Worm (Caenorhabditis elegans) whole organism, L2 larva: ENCODE data around the gene mks-5.
A peak's percentile ranks its signal among the peaks of the same experiment; 100 is the strongest.

Experiments
- C34F6.9 ChIP-seq: fragments of 150-350 bp; optimal IDR thresholded peaks from 2 replicates; lab custom pipeline; 2014; ENCODE audit warnings: missing biosample characterization, missing genetic modification characterization
- R02D3.7 ChIP-seq: fragments of 150-350 bp; optimal IDR thresholded peaks from 2 replicates; lab custom pipeline; 2014; ENCODE audit warnings: missing biosample characterization, missing genetic modification characterization
- ZK546.5 ChIP-seq: sonication (generic microtip); optimal IDR thresholded peaks from 2 replicates; lab custom pipeline; 2017; ENCODE audit warnings: missing biosample characterization, missing genetic modification characterization
- alr-1 ChIP-seq: fragments of 150-350 bp; optimal IDR thresholded peaks from 2 replicates; lab custom pipeline; 2014; ENCODE audit warnings: missing biosample characterization, missing genetic modification characterization
- aly-2 ChIP-seq: fragments of 150-350 bp; optimal IDR thresholded peaks from 2 replicates; lab custom pipeline; 2014; ENCODE audit warnings: missing biosample characterization, missing genetic modification characterization
- ama-1 ChIP-seq: fragments of 150-350 bp; optimal IDR thresholded peaks from 2 replicates; lab custom pipeline; 2018; ENCODE audit warnings: inconsistent platforms
- blmp-1 ChIP-seq: sonication (generic microtip); optimal IDR thresholded peaks from 2 replicates; lab custom pipeline; 2017; ENCODE audit warnings: missing genetic modification characterization, mild to moderate bottlenecking, missing compliant biosample characterization, antibody characterized with exemption, moderate library complexity; ENCODE audit not compliant: insufficient read depth
- ceh-16 ChIP-seq: fragments of 150-350 bp; optimal IDR thresholded peaks from 2 replicates; lab custom pipeline; 2014; ENCODE audit warnings: missing biosample characterization, missing genetic modification characterization
- dmd-4 ChIP-seq: sonication (generic microtip); optimal IDR thresholded peaks from 2 replicates; lab custom pipeline; 2017; ENCODE audit warnings: missing biosample characterization, missing genetic modification characterization
- egl-27 ChIP-seq: sonication (generic microtip); optimal IDR thresholded peaks from 3 replicates; lab custom pipeline; 2017; ENCODE audit warnings: missing biosample characterization, missing genetic modification reagents, missing genetic modification characterization
- fos-1 ChIP-seq: fragments of 150-350 bp; optimal IDR thresholded peaks from 2 replicates; lab custom pipeline; 2014; ENCODE audit warnings: missing biosample characterization, missing genetic modification characterization
- gmeb-1 ChIP-seq: fragments of 150-350 bp; optimal IDR thresholded peaks from 2 replicates; lab custom pipeline; 2014; ENCODE audit warnings: missing biosample characterization, missing genetic modification characterization
- lin-39 ChIP-seq: fragments of 150-350 bp; optimal IDR thresholded peaks from 2 replicates; lab custom pipeline; 2014; ENCODE audit warnings: missing biosample characterization, missing genetic modification reagents, missing genetic modification characterization
- lsy-2 ChIP-seq, 2 experiments: fragments of 150-350 bp in 1 of 2; sonication (generic microtip) in 1 of 2; optimal IDR thresholded peaks; 2 replicates each; lab custom pipeline; 2014 to 2017; ENCODE audit warnings: missing biosample characterization in 2 of 2, missing genetic modification characterization in 2 of 2
- mab-5 ChIP-seq: fragments of 150-350 bp; optimal IDR thresholded peaks from 2 replicates; lab custom pipeline; 2014; ENCODE audit warnings: missing biosample characterization, missing genetic modification characterization
- mbf-1 ChIP-seq: sonication (generic microtip); optimal IDR thresholded peaks from 2 replicates; lab custom pipeline; 2017; ENCODE audit warnings: missing biosample characterization, missing genetic modification characterization
- nhr-10 ChIP-seq: sonication (generic microtip); optimal IDR thresholded peaks from 2 replicates; lab custom pipeline; 2017; ENCODE audit warnings: missing biosample characterization, missing genetic modification characterization
- nhr-11 ChIP-seq: fragments of 150-350 bp; optimal IDR thresholded peaks from 2 replicates; lab custom pipeline; 2014; ENCODE audit warnings: missing biosample characterization, missing genetic modification characterization
- nhr-12 ChIP-seq: fragments of 150-350 bp; optimal IDR thresholded peaks from 2 replicates; lab custom pipeline; 2014; ENCODE audit warnings: missing biosample characterization, missing genetic modification characterization
- nhr-21 ChIP-seq: fragments of 150-350 bp; optimal IDR thresholded peaks from 2 replicates; lab custom pipeline; 2014; ENCODE audit warnings: missing biosample characterization, missing genetic modification characterization
- nhr-23 ChIP-seq: fragments of 150-350 bp; optimal IDR thresholded peaks from 2 replicates; lab custom pipeline; 2014; ENCODE audit warnings: missing biosample characterization, missing genetic modification reagents, missing genetic modification characterization
- nhr-237 ChIP-seq: fragments of 150-350 bp; optimal IDR thresholded peaks from 2 replicates; lab custom pipeline; 2014; ENCODE audit warnings: missing biosample characterization, missing genetic modification characterization
- nhr-25 ChIP-seq: fragments of 150-350 bp; sonication (generic microtip); optimal IDR thresholded peaks from 3 replicates; lab custom pipeline; 2014; ENCODE audit warnings: missing biosample characterization, missing genetic modification characterization
- nhr-6 ChIP-seq: fragments of 150-350 bp; optimal IDR thresholded peaks from 2 replicates; lab custom pipeline; 2014; ENCODE audit warnings: missing biosample characterization, missing genetic modification characterization
- nhr-77 ChIP-seq: fragments of 150-350 bp; optimal IDR thresholded peaks from 2 replicates; lab custom pipeline; 2014; ENCODE audit warnings: missing biosample characterization, missing genetic modification characterization
- peb-1 ChIP-seq: fragments of 150-350 bp; optimal IDR thresholded peaks from 2 replicates; lab custom pipeline; 2014; ENCODE audit warnings: missing biosample characterization, missing genetic modification characterization
- sem-4 ChIP-seq: fragments of 150-350 bp; optimal IDR thresholded peaks from 2 replicates; lab custom pipeline; 2014; ENCODE audit warnings: missing biosample characterization, missing genetic modification reagents, missing genetic modification characterization
- skn-1 ChIP-seq: sonication (generic microtip); optimal IDR thresholded peaks from 2 replicates; lab custom pipeline; 2017; ENCODE audit warnings: missing biosample characterization, missing genetic modification characterization
- sma-3 ChIP-seq: sonication (generic microtip); optimal IDR thresholded peaks from 2 replicates; lab custom pipeline; 2016; ENCODE audit warnings: missing genetic modification reagents, missing genetic modification characterization, missing compliant biosample characterization
- sma-9 ChIP-seq, 2 experiments: fragments of 150-350 bp in 1 of 2; sonication (generic microtip) in 1 of 2; optimal IDR thresholded peaks; 2 replicates each; lab custom pipeline; 2014 to 2016; ENCODE audit warnings: missing genetic modification characterization in 2 of 2, mild to moderate bottlenecking in 1 of 2, missing biosample characterization in 1 of 2, missing compliant biosample characterization in 1 of 2, missing genetic modification reagents in 1 of 2, moderate library complexity in 1 of 2
- unc-62 ChIP-seq: fragments of 150-350 bp; optimal IDR thresholded peaks from 2 replicates; lab custom pipeline; 2014; ENCODE audit warnings: missing biosample characterization, missing genetic modification reagents, missing genetic modification characterization
- ztf-1 ChIP-seq: fragments of 200-800 bp; sonication (Bioruptor generic); conservative IDR thresholded peaks from 2 replicates; pipeline ENCODE4 v1.3.6; 2022; ENCODE audit warnings: missing genetic modification characterization, missing compliant biosample characterization
- ztf-11 ChIP-seq: sonication (generic microtip); optimal IDR thresholded peaks from 2 replicates; lab custom pipeline; 2017; ENCODE audit warnings: missing biosample characterization, missing genetic modification characterization
- ztf-4 ChIP-seq: fragments of 150-350 bp; optimal IDR thresholded peaks from 2 replicates; lab custom pipeline; 2014; ENCODE audit warnings: missing biosample characterization, missing genetic modification characterization

Gene mks-5

DNA sequence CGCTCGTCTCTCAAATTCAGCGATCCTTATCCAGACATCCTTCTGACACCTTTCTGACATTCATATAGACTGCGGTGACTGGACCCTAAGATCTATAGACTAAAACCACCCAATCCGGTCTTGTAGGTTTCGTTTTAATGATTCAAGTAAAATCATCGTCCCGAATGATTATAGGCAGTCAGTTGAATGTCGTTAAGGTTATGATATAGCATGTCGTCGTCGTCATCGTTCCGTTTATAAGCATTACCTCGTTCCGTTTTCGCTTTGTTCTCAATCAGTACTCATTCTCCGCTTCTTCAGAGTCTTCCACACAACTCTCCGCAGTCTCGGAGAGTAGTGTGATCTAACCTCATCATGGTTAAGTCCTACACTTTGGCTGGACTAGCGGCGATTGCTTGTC, 11.4 kb upstream of the mks-5 start, which contains the start of gene bli-1:
TSS of gene bli-1 (plus strand) at position 301 of the 400 bp plus-strand sequence.
- TF ChIP-seq fos-1 (tag; lab: Kevin White, UChicago) (no peak), gmeb-1 (tag; lab: Kevin White, UChicago) (no peak), ztf-1 (GFP tag; lab: Robert Waterston, UW) (no peak), lsy-2 (tag; optimal IDR thresholded peaks at IDR 0.05; lab: Kevin White, UChicago) (no peak)
- TF ChIP-seq, all 48 proteins: peak for 0

DNA sequence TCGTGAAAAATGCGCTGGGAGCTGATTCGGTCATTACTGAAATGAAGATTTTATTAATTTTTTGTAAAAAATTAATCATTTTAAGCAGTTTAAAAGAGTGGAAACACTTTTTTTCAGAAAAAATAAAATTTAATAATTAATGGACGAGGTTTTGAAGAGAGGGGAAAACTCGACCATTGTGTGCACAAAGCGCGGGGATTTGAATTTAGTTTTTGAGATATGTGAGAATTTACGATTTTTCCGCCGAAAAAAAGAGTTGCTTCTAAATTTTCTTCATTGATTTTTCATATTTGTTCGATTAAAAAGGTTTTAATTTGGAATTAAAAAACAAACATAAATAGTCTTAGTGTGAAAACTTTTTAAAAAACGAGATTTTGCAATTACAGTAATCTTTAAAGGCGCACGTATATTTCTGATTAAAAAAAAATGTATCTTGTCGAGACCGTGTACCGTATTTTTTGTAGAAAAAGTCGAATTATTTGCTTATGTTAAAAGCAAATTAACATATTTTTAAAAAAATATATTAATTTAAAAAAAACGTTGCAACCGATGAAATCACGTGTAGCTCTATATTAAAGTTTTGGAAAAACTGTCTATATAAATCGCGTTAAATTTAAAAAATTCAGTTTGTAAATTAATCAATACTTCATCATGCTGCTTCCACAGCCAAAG, 5.6 kb upstream of the mks-5 start, which contains the start of the genes dph-2 and C09G5.7:
TSS of gene dph-2 (minus strand) at position 36 of the 672 bp plus-strand sequence.
TSS of gene C09G5.7 (plus strand) at position 622 of the 672 bp plus-strand sequence.
- TF ChIP-seq C34F6.9 (tag; lab: Kevin White, UChicago) (peak; percentile 40), lin-39 (tag; lab: Kevin White, UChicago) (no peak), nhr-25 (no peak), gmeb-1 (tag; lab: Kevin White, UChicago) (peak; percentile 88)

DNA sequence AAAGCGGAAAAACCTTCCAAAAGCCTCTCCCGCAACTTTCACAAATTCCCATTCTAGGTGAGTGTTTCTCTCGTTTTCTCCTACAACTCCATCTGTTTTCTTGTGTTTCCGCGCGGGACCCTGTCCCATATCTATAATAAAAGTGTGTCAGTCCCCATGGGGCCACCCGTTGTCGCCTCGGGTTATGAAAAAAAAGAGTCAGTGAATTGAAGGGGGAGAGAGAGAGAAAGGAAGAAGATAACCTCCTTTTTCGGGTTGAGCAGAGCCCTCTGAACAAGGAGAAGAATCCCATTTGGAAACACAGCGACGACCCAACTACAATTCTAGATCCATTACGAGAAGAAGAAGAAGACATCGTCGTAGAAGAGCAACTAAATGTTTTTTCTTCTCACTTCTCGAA, 2.9 kb upstream of the mks-5 start, which contains the start of gene C09G5.13:
TSS of gene C09G5.13 (plus strand) at position 301 of the 400 bp plus-strand sequence.
- TF ChIP-seq ama-1 (no peak), sma-3 (GFP tag; lab: Kevin White, UChicago) (no peak), skn-1 (tag; lab: Kevin White, UChicago) (no peak), ztf-4 (tag; lab: Kevin White, UChicago) (no peak), gmeb-1 (tag; lab: Kevin White, UChicago) (no peak), ceh-16 (tag; lab: Kevin White, UChicago) (no peak), egl-27 (tag; lab: Kevin White, UChicago) (no peak), fos-1 (tag; lab: Kevin White, UChicago) (no peak), nhr-12 (tag; lab: Kevin White, UChicago) (no peak), nhr-77 (tag; lab: Kevin White, UChicago) (no peak), sem-4 (tag; lab: Kevin White, UChicago) (no peak), blmp-1 (tag; lab: Kevin White, UChicago) (no peak), nhr-6 (tag; lab: Kevin White, UChicago) (no peak), aly-2 (tag; lab: Kevin White, UChicago) (no peak), alr-1 (tag; lab: Kevin White, UChicago) (no peak), mbf-1 (tag; lab: Kevin White, UChicago) (no peak)

- TF ChIP-seq nhr-10 (tag; lab: Kevin White, UChicago) = no peak
- TF ChIP-seq ztf-11 (tag; lab: Kevin White, UChicago) = no peak
- TF ChIP-seq skn-1 (tag; lab: Kevin White, UChicago) = no peak
- TF ChIP-seq ZK546.5 (tag; lab: Kevin White, UChicago) = no peak
- TF ChIP-seq R02D3.7 (tag; lab: Kevin White, UChicago) = no peak
- no peak for TF ChIP-seq nhr-11 (tag; lab: Kevin White, UChicago)
- no peak for TF ChIP-seq peb-1 (tag; lab: Kevin White, UChicago)
- TF ChIP-seq dmd-4 (tag; lab: Kevin White, UChicago) = no peak
Observed at ce11 chrII:10723069-10723468, 3.0 kb downstream of the mks-5 start, which contains the start of gene C09G5.14. C09G5.14 (minus strand) TSS chrII:10723169.

ce11 chrII:10730702-10731101, 10.7 kb downstream of the mks-5 start:
- TF ChIP-seq mab-5 (tag; lab: Kevin White, UChicago) (no peak), ama-1 (no peak), ZK546.5 (tag; lab: Kevin White, UChicago) (no peak), R02D3.7 (tag; lab: Kevin White, UChicago) (no peak), egl-27 (tag; lab: Kevin White, UChicago) (no peak), sma-9 (GFP tag; optimal IDR thresholded peaks at IDR 0.05; lab: Kevin White, UChicago) (peak; percentile 43), sma-9 (tag; optimal IDR thresholded peaks at IDR 0.05; lab: Kevin White, UChicago) (no peak), nhr-23 (tag; lab: Kevin White, UChicago) (no peak), nhr-237 (no peak), lin-39 (tag; lab: Kevin White, UChicago) (no peak), unc-62 (GFP tag; lab: Kevin White, UChicago) (no peak), nhr-6 (tag; lab: Kevin White, UChicago) (no peak), nhr-21 (tag; lab: Kevin White, UChicago) (peak; percentile 28), mbf-1 (tag; lab: Kevin White, UChicago) (no peak), peb-1 (tag; lab: Kevin White, UChicago) (no peak)
